Worm (Caenorhabditis elegans): Measurements from ENCODE around the gene ndua-5.

DNA sequence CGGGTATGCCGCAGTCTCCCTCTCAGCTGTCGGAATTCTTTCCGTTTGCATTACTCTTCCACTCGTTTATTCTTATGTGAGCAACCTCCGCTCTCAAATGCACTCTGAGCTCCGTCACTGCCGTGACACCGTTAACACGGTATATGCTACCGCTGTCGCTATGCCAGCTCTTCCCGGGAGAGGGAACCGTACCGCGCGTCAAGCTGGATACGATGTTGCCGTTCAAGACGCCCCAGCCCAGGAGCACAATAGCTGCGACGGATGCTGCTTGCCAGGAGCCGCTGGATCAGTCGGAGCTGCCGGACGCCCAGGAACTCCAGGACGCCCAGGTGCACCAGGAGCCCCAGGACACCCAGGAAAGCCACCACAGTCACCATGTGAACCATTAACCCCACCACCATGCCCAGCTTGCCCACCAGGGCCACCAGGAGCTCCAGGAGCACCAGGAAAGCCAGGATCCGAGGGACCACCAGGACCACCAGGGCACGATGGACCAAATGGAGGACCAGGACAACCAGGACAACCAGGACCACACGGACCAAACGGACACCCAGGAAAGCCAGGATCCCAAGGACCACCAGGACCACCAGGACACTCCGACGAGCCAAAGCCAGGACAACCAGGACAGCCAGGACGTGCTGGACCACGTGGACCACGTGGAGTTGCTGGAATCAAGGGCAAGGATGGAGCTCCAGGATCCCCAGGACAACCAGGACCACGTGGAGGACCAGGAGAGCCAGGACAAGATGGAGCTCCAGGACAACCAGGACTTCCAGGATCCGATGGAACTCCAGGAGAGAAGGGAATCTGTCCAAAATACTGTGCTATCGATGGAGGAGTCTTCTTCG is 39.1 kb upstream of the ndua-5 start:
- TF ChIP-seq dao-5 (tag; optimal IDR thresholded peaks at IDR 0.05) = no peak
- no peak for TF ChIP-seq W03F9.2 (tag; optimal IDR thresholded peaks at IDR 0.05)
- no peak for TF ChIP-seq him-1 (tag; optimal IDR thresholded peaks at IDR 0.05)

Data from whole organism, L4/young adult.